Worm (Caenorhabditis elegans) whole organism, L4 larva: ENCODE data around the gene ZK816.3.

Experiments used
- F10B5.3 ChIP-seq: sonication (generic microtip); optimal IDR thresholded peaks from 2 replicates; lab custom pipeline; 2016; ENCODE audit warnings: mild to moderate bottlenecking, missing genetic modification characterization, missing compliant biosample characterization
- F26F4.8 ChIP-seq: fragments of 200-800 bp; sonication (Bioruptor generic); conservative IDR thresholded peaks from 2 replicates; pipeline ENCODE4 v1.3.6; 2022; ENCODE audit warnings: missing genetic modification characterization, missing compliant biosample characterization
- F49E8.2 ChIP-seq: sonication (generic microtip); optimal IDR thresholded peaks from 2 replicates; lab custom pipeline; 2016; ENCODE audit warnings: missing compliant biosample characterization, mild to moderate bottlenecking, missing genetic modification characterization, borderline replicate concordance
- R02D3.7 ChIP-seq: fragments of 150-350 bp; sonication (generic microtip); optimal IDR thresholded peaks from 3 replicates; lab custom pipeline; 2014; ENCODE audit warnings: missing biosample characterization, missing genetic modification characterization
- T20F7.1 ChIP-seq: fragments of 200-800 bp; sonication (Bioruptor generic); optimal IDR thresholded peaks from 2 replicates; lab custom pipeline; 2018; ENCODE audit warnings: mild to moderate bottlenecking, missing genetic modification characterization, missing compliant biosample characterization
- T26A8.4 ChIP-seq: fragments of 200-800 bp; sonication (Bioruptor generic); IDR thresholded peaks from 2 replicates; pipeline ENCODE4 v1.3.6; 2022; ENCODE audit warnings: missing genetic modification characterization, missing compliant biosample characterization
- Y5F2A.4 ChIP-seq: fragments of 200-800 bp; sonication (Bioruptor generic); optimal IDR thresholded peaks from 2 replicates; lab custom pipeline; 2018; ENCODE audit warnings: mild to moderate bottlenecking, missing genetic modification characterization, missing compliant biosample characterization
- Y75B8A.6 ChIP-seq: fragments of 200-800 bp; sonication (Bioruptor generic); IDR thresholded peaks from 2 replicates; pipeline ENCODE4 v1.3.6; 2022; ENCODE audit warnings: missing genetic modification reagents, missing genetic modification characterization, missing compliant biosample characterization
- ZK337.2 ChIP-seq: fragments of 200-800 bp; sonication (Bioruptor generic); IDR thresholded peaks from 2 replicates; pipeline ENCODE4 v1.3.6; 2022; ENCODE audit warnings: missing genetic modification reagents, missing genetic modification characterization, missing compliant biosample characterization
- aha-1 ChIP-seq: fragments of 150-350 bp; peaks from one replicate; lab custom pipeline; 2014; ENCODE audit warnings: missing biosample characterization, missing genetic modification characterization
- ceh-32 ChIP-seq: sonication (generic microtip); optimal IDR thresholded peaks from 2 replicates; lab custom pipeline; 2016; ENCODE audit warnings: mild to moderate bottlenecking, missing genetic modification characterization, missing compliant biosample characterization; ENCODE audit not compliant: poor library complexity
- ceh-82 ChIP-seq: sonication (generic microtip); optimal IDR thresholded peaks from 2 replicates; lab custom pipeline; 2017; ENCODE audit warnings: missing biosample characterization, missing genetic modification characterization
- cey-2 ChIP-seq: sonication (generic microtip); optimal IDR thresholded peaks from 3 replicates; lab custom pipeline; 2017; ENCODE audit warnings: missing genetic modification characterization, mild to moderate bottlenecking, missing compliant biosample characterization, antibody characterized with exemption, borderline replicate concordance; ENCODE audit not compliant: insufficient read depth
- ctbp-1 ChIP-seq: fragments of 200-800 bp; sonication (Bioruptor generic); IDR thresholded peaks from 2 replicates; pipeline ENCODE4 v1.3.6; 2022; ENCODE audit warnings: missing genetic modification reagents, missing genetic modification characterization, missing compliant biosample characterization
- daf-19 ChIP-seq: fragments of 200-800 bp; sonication (Bioruptor generic); conservative IDR thresholded peaks from 2 replicates; pipeline ENCODE4 v1.3.6; 2022; ENCODE audit warnings: missing genetic modification characterization, missing compliant biosample characterization
- daf-8 ChIP-seq: fragments of 200-800 bp; sonication (Bioruptor generic); IDR thresholded peaks from 2 replicates; pipeline ENCODE4 v1.3.6; 2022; ENCODE audit warnings: missing genetic modification characterization, missing compliant biosample characterization
- dmd-6 ChIP-seq: fragments of 200-800 bp; sonication (Bioruptor generic); IDR thresholded peaks from 2 replicates; pipeline ENCODE4 v1.3.6; 2022; ENCODE audit warnings: missing genetic modification reagents, missing genetic modification characterization, missing compliant biosample characterization
- dmd-8 ChIP-seq: fragments of 200-800 bp; sonication (Bioruptor generic); IDR thresholded peaks from 2 replicates; pipeline ENCODE4 v1.3.6; 2022; ENCODE audit warnings: missing genetic modification characterization, missing compliant biosample characterization
- egl-27 ChIP-seq: sonication (generic microtip); optimal IDR thresholded peaks from 3 replicates; lab custom pipeline; 2017; ENCODE audit warnings: missing biosample characterization, missing genetic modification reagents, missing genetic modification characterization
- fos-1 ChIP-seq: fragments of 150-350 bp; optimal IDR thresholded peaks from 2 replicates; lab custom pipeline; 2014; ENCODE audit warnings: missing biosample characterization, missing genetic modification characterization
- gei-8 ChIP-seq: fragments of 200-800 bp; sonication (Bioruptor generic); optimal IDR thresholded peaks from 2 replicates; lab custom pipeline; 2018; ENCODE audit warnings: mild to moderate bottlenecking, missing genetic modification characterization, missing compliant biosample characterization
- hlh-11 ChIP-seq: fragments of 200-800 bp; sonication (Bioruptor generic); optimal IDR thresholded peaks from 2 replicates; lab custom pipeline; 2018; ENCODE audit warnings: mild to moderate bottlenecking, missing genetic modification characterization, missing compliant biosample characterization
- hlh-30 ChIP-seq: sonication (generic microtip); optimal IDR thresholded peaks from 2 replicates; lab custom pipeline; 2017; ENCODE audit warnings: antibody characterized with exemption, mild to moderate bottlenecking, missing genetic modification characterization, missing compliant biosample characterization; ENCODE audit not compliant: insufficient read depth
- hmg-1.1 ChIP-seq: fragments of 200-800 bp; sonication (Bioruptor generic); IDR thresholded peaks from 2 replicates; pipeline ENCODE4 v1.3.6; 2022; ENCODE audit warnings: missing genetic modification reagents, missing genetic modification characterization, missing compliant biosample characterization
- lir-3 ChIP-seq: sonication (generic microtip); optimal IDR thresholded peaks from 2 replicates; lab custom pipeline; 2016; ENCODE audit warnings: mild to moderate bottlenecking, missing genetic modification characterization, missing compliant biosample characterization
- lsy-2 ChIP-seq, 2 experiments: fragments of 150-350 bp in 1 of 2; sonication (generic microtip) in 1 of 2; optimal IDR thresholded peaks; 2 replicates each; lab custom pipeline; 2014 to 2017; ENCODE audit warnings: missing biosample characterization in 2 of 2, missing genetic modification characterization in 2 of 2
- madf-5 ChIP-seq, 2 experiments: fragments of 200-800 bp; sonication (Bioruptor generic); IDR thresholded peaks; 2 replicates each; pipeline ENCODE4 v1.3.6; 2022; ENCODE audit warnings: missing compliant biosample characterization in 2 of 2, missing genetic modification characterization in 2 of 2
- madf-9 ChIP-seq: fragments of 200-800 bp; sonication (Bioruptor generic); conservative IDR thresholded peaks from 2 replicates; pipeline ENCODE4 v1.3.6; 2022; ENCODE audit warnings: missing genetic modification reagents, missing genetic modification characterization, missing compliant biosample characterization
- mdl-1 ChIP-seq, 2 experiments: fragments of 150-350 bp in 1 of 2; sonication (generic microtip) in 1 of 2; optimal IDR thresholded peaks; 2 replicates each; lab custom pipeline; 2014 to 2017; ENCODE audit warnings: missing biosample characterization in 2 of 2, missing genetic modification characterization in 2 of 2
- mep-1 ChIP-seq: fragments of 150-350 bp; sonication (generic microtip); optimal IDR thresholded peaks from 3 replicates; lab custom pipeline; 2014; ENCODE audit warnings: missing biosample characterization, missing genetic modification characterization
- mxl-3 ChIP-seq: fragments of 200-800 bp; sonication (Bioruptor generic); optimal IDR thresholded peaks from 2 replicates; lab custom pipeline; 2018; ENCODE audit warnings: mild to moderate bottlenecking, missing genetic modification characterization, missing compliant biosample characterization
- nhr-111 ChIP-seq: fragments of 200-800 bp; sonication (Bioruptor generic); optimal IDR thresholded peaks from 2 replicates; lab custom pipeline; 2018; ENCODE audit warnings: mild to moderate bottlenecking, missing genetic modification characterization, missing compliant biosample characterization
- nhr-41 ChIP-seq: fragments of 200-800 bp; sonication (Bioruptor generic); IDR thresholded peaks from 2 replicates; pipeline ENCODE4 v1.3.6; 2022; ENCODE audit warnings: missing genetic modification reagents, missing genetic modification characterization, missing compliant biosample characterization
- nhr-42 ChIP-seq: fragments of 200-800 bp; sonication (Bioruptor generic); IDR thresholded peaks from 2 replicates; pipeline ENCODE4 v1.3.6; 2022; ENCODE audit warnings: missing genetic modification characterization, missing compliant biosample characterization
- nhr-6 ChIP-seq: fragments of 150-350 bp; optimal IDR thresholded peaks from 2 replicates; lab custom pipeline; 2014; ENCODE audit warnings: missing biosample characterization, missing genetic modification characterization
- saeg-2 ChIP-seq: fragments of 200-800 bp; sonication (Bioruptor generic); IDR thresholded peaks from 2 replicates; pipeline ENCODE4 v1.3.6; 2022; ENCODE audit warnings: missing genetic modification reagents, missing genetic modification characterization, missing compliant biosample characterization
- skn-1 ChIP-seq: fragments of 150-350 bp; optimal IDR thresholded peaks from 2 replicates; lab custom pipeline; 2014; ENCODE audit warnings: missing biosample characterization, missing genetic modification characterization
- snpc-1.2 ChIP-seq: fragments of 200-800 bp; sonication (Bioruptor generic); IDR thresholded peaks from 2 replicates; pipeline ENCODE4 v1.3.6; 2022; ENCODE audit warnings: missing genetic modification reagents, missing genetic modification characterization, missing compliant biosample characterization
- snpc-4 ChIP-seq: fragments of 150-350 bp; optimal IDR thresholded peaks from 2 replicates; lab custom pipeline; 2014; ENCODE audit warnings: missing biosample characterization, missing genetic modification characterization
- spr-3 ChIP-seq: fragments of 200-800 bp; sonication (Bioruptor generic); optimal IDR thresholded peaks from 2 replicates; lab custom pipeline; 2018; ENCODE audit warnings: mild to moderate bottlenecking, missing genetic modification characterization, missing compliant biosample characterization
- unc-62 ChIP-seq, 3 experiments: fragments of 150-350 bp in 1 of 3; sonication (generic microtip); optimal IDR thresholded peaks in 2 of 3; peaks in 1 of 3; 1 replicate in 1 of 3; 2 replicates in 2 of 3; lab custom pipeline; 2014 to 2017; ENCODE audit warnings: missing biosample characterization in 3 of 3, missing genetic modification characterization in 3 of 3, missing genetic modification reagents in 3 of 3, missing genotype in 1 of 3
- zag-1 ChIP-seq: fragments of 150-350 bp; optimal IDR thresholded peaks from 2 replicates; lab custom pipeline; 2014; ENCODE audit warnings: missing biosample characterization, missing genetic modification characterization
- zip-2 ChIP-seq: fragments of 150-350 bp; optimal IDR thresholded peaks from 2 replicates; lab custom pipeline; 2014; ENCODE audit warnings: missing biosample characterization, missing genetic modification characterization
- ztf-11 ChIP-seq: fragments of 150-350 bp; optimal IDR thresholded peaks from 2 replicates; lab custom pipeline; 2014; ENCODE audit warnings: missing biosample characterization, missing genetic modification characterization
- ztf-7 ChIP-seq: fragments of 150-350 bp; optimal IDR thresholded peaks from 2 replicates; lab custom pipeline; 2014; ENCODE audit warnings: missing biosample characterization, missing genetic modification characterization

ZK816.3 gene

DNA sequence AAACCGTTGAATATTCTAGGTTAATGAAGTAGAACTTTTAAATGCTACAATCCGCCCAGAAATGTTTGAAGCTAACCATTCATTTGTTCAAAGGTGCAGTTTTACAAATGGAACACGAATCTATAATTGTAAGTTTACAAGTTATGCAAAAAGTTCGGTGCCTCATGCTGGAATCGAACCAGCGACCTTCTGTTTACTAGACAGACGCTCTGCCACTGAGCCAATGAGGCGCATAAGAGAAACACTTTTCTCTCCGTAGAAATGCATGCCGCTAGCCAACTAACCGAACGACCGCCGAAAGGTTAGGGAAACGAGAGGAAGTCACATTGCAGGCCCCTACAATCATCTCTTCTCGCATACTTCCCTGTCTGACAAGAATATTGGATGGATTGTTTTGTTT, 23.1 kb downstream of the ZK816.3 start (continued):
- peak in 1 of 2 experiments; percentile 56 for TF ChIP-seq mdl-1 (tag; optimal IDR thresholded peaks at IDR 0.05; lab: Kevin White, UChicago)
- TF ChIP-seq zip-2 (tag; lab: Kevin White, UChicago), result no peak
- peak; percentile 71; the same call in 1 of the 2 replicates for TF ChIP-seq saeg-2 (GFP tag; lab: Robert Waterston, UW)
- TF ChIP-seq hmg-1.1 (GFP tag; lab: Robert Waterston, UW), result peak; percentile 95
- TF ChIP-seq T26A8.4 (GFP tag; lab: Robert Waterston, UW), result peak; percentile 90
- no peak for TF ChIP-seq fos-1
- no peak for TF ChIP-seq skn-1 (tag; lab: Kevin White, UChicago)
- TF ChIP-seq lsy-2 (tag; optimal IDR thresholded peaks at IDR 0.05; lab: Kevin White, UChicago), result peak in 1 of 2 experiments; percentile 63
- TF ChIP-seq dmd-8, result peak; percentile 92
- no peak for TF ChIP-seq unc-62 (GFP tag; optimal IDR thresholded peaks at IDR 0.05 in 1 of 2; lab: Kevin White, UChicago)
- no peak for TF ChIP-seq unc-62 (tag; optimal IDR thresholded peaks at IDR 0.05; lab: Kevin White, UChicago)
- TF ChIP-seq ctbp-1 (GFP tag; lab: Robert Waterston, UW), result peak; percentile 88
- peak; percentile 78 for TF ChIP-seq mep-1 (tag; lab: Kevin White, UChicago)
- no peak for TF ChIP-seq ceh-82 (tag; lab: Kevin White, UChicago)
- TF ChIP-seq egl-27 (tag; lab: Kevin White, UChicago), result no peak
- TF ChIP-seq R02D3.7, result no peak
- TF ChIP-seq zag-1 (tag; lab: Kevin White, UChicago), result no peak
- TF ChIP-seq gei-8 (GFP tag; lab: Kevin White, UChicago), result peak; percentile 81
- peak; percentile 56 for TF ChIP-seq hlh-11
- TF ChIP-seq daf-19 (GFP tag; lab: Robert Waterston, UW), result peak; percentile 93
- TF ChIP-seq snpc-4 (tag; lab: Kevin White, UChicago), result no peak

ce11 chrX:3374642-3375041, 26.5 kb downstream of the ZK816.3 start, which contains the start of gene clc-3:
TSS of gene clc-3 (minus strand) at chrX:3374742.
- TF ChIP-seq unc-62 (GFP tag; optimal IDR thresholded peaks at IDR 0.05 in 1 of 2; lab: Kevin White, UChicago) (peak in 1 of 2 experiments; percentile 62), unc-62 (tag; optimal IDR thresholded peaks at IDR 0.05; lab: Kevin White, UChicago) (no peak), T20F7.1 (no peak)

- TF ChIP-seq F49E8.2 (tag; lab: Kevin White, UChicago), result no peak
- TF ChIP-seq dmd-6 (GFP tag; lab: Robert Waterston, UW), result no peak
- TF ChIP-seq aha-1 (tag; lab: Kevin White, UChicago), result peak; percentile 55
- no peak for TF ChIP-seq F10B5.3
These were observed 27.1 kb downstream of the ZK816.3 start for ce11 chrX:3375320-3375719.

ce11 chrX:3379114-3379513, 30.9 kb downstream of the ZK816.3 start, which contains the start of gene sorf-1:
TSS of gene sorf-1 (minus strand) at chrX:3379248.
- TF ChIP-seq madf-5 (GFP tag; IDR thresholded peaks at IDR 0.05; lab: Robert Waterston, UW) (no peak), ZK337.2 (GFP tag; lab: Robert Waterston, UW) (no peak), ceh-32 (no peak), mxl-3 (no peak), daf-8 (no peak), nhr-6 (no peak), ctbp-1 (GFP tag; lab: Robert Waterston, UW) (no peak), cey-2 (no peak), lir-3 (tag; lab: Kevin White, UChicago) (no peak), R02D3.7 (no peak), aha-1 (tag; lab: Kevin White, UChicago) (peak; percentile 85), nhr-111 (GFP tag; lab: Kevin White, UChicago) (no peak), Y5F2A.4 (GFP tag; lab: Kevin White, UChicago) (no peak), ztf-7 (no peak), F26F4.8 (GFP tag; lab: Robert Waterston, UW) (no peak), dmd-8 (no peak), nhr-41 (no peak), madf-9 (GFP tag; lab: Robert Waterston, UW) (no peak), unc-62 (GFP tag; optimal IDR thresholded peaks at IDR 0.05 in 1 of 2; lab: Kevin White, UChicago) (no peak), unc-62 (tag; optimal IDR thresholded peaks at IDR 0.05; lab: Kevin White, UChicago) (no peak), nhr-42 (GFP tag; lab: Robert Waterston, UW) (no peak), Y75B8A.6 (GFP tag; lab: Robert Waterston, UW) (no peak), spr-3 (GFP tag; lab: Kevin White, UChicago) (no peak), hlh-30 (tag; lab: Kevin White, UChicago) (peak; percentile 39), ztf-11 (tag; lab: Kevin White, UChicago) (no peak), mep-1 (tag; lab: Kevin White, UChicago) (peak; percentile 46), snpc-1.2 (GFP tag; lab: Robert Waterston, UW) (no peak)
